Worm (Caenorhabditis elegans) whole organism, L1 larva: ENCODE results near the gene lido-8.
A peak's percentile ranks its signal among the peaks of the same experiment; 100 is the strongest.

Experiments
- blmp-1 ChIP-seq: fragments of 150-350 bp; optimal IDR thresholded peaks from 2 replicates; lab custom pipeline; 2014; ENCODE audit warnings: missing biosample characterization, missing genetic modification characterization
- ceh-82 ChIP-seq, 3 experiments: fragments of 150-350 bp in 1 of 3; sonication (generic microtip) in 2 of 3; optimal IDR thresholded peaks; 2 replicates each; lab custom pipeline; 2014 to 2017; ENCODE audit warnings: missing biosample characterization in 3 of 3, missing genetic modification characterization in 3 of 3
- mdl-1 ChIP-seq, 2 experiments: fragments of 150-350 bp; optimal IDR thresholded peaks; 2 replicates each; lab custom pipeline; 2014 to 2017; ENCODE audit warnings: missing biosample characterization in 2 of 2, missing genetic modification characterization in 2 of 2, inconsistent platforms in 1 of 2
- nhr-90 ChIP-seq: sonication (generic microtip); optimal IDR thresholded peaks from 2 replicates; lab custom pipeline; 2016; ENCODE audit warnings: mild to moderate bottlenecking, missing genetic modification characterization, missing compliant biosample characterization; ENCODE audit not compliant: poor library complexity
- pqm-1 ChIP-seq: sonication (generic microtip); optimal IDR thresholded peaks from 3 replicates; lab custom pipeline; 2017; ENCODE audit warnings: missing biosample characterization, missing genetic modification characterization
- sptf-1 ChIP-seq: fragments of 150-350 bp; optimal IDR thresholded peaks from 2 replicates; lab custom pipeline; 2014; ENCODE audit warnings: missing biosample characterization, missing genetic modification characterization
- unc-30 ChIP-seq: sonication (generic microtip); optimal IDR thresholded peaks from 2 replicates; lab custom pipeline; 2017; ENCODE audit warnings: missing biosample characterization, missing genetic modification characterization
- unc-62 ChIP-seq: fragments of 150-350 bp; optimal IDR thresholded peaks from 2 replicates; lab custom pipeline; 2014; ENCODE audit warnings: missing biosample characterization, missing genetic modification reagents, missing genetic modification characterization
- zag-1 ChIP-seq: fragments of 150-350 bp; optimal IDR thresholded peaks from 2 replicates; lab custom pipeline; 2014; ENCODE audit warnings: missing biosample characterization, missing genetic modification characterization

ce11 chrII:2976597-2976996 is 20.2 kb upstream of the lido-8 start, which contains the start of gene nhr-88:
- TF ChIP-seq mdl-1 (tag; optimal IDR thresholded peaks at IDR 0.05; lab: Kevin White, UChicago) (no peak), pqm-1 (tag; lab: Kevin White, UChicago) (no peak), ceh-82 (tag; optimal IDR thresholded peaks at IDR 0.05; lab: Kevin White, UChicago) (peak in 1 of 3 experiments; percentile 48), zag-1 (tag; lab: Kevin White, UChicago) (no peak), sptf-1 (no peak), unc-62 (GFP tag; lab: Kevin White, UChicago) (no peak), unc-30 (tag; lab: Kevin White, UChicago) (no peak), nhr-90 (tag; lab: Kevin White, UChicago) (no peak), blmp-1 (tag; lab: Kevin White, UChicago) (no peak)
